Fruit fly (Drosophila melanogaster) whole organism, pupa: ENCODE measurements around the gene CG15172.

Experiments used
- CG17806 ChIP-seq: fragments of 200-800 bp; sonication (Bioruptor generic); optimal IDR thresholded peaks from 2 replicates; lab custom pipeline; 2018; ENCODE audit warnings: missing biosample characterization, mild to moderate bottlenecking, missing genetic modification characterization, moderate library complexity
- CG34367 ChIP-seq: fragments of 200-800 bp; sonication (Bioruptor generic); optimal IDR thresholded peaks from 2 replicates; lab custom pipeline; 2018; ENCODE audit warnings: missing biosample characterization, mild to moderate bottlenecking, missing genetic modification characterization
- rn ChIP-seq: fragments of 200-800 bp; sonication (Bioruptor generic); IDR thresholded peaks from 2 replicates; pipeline ENCODE4 v1.3.6; 2022; ENCODE audit warnings: missing biosample characterization, missing genetic modification characterization

DNA sequence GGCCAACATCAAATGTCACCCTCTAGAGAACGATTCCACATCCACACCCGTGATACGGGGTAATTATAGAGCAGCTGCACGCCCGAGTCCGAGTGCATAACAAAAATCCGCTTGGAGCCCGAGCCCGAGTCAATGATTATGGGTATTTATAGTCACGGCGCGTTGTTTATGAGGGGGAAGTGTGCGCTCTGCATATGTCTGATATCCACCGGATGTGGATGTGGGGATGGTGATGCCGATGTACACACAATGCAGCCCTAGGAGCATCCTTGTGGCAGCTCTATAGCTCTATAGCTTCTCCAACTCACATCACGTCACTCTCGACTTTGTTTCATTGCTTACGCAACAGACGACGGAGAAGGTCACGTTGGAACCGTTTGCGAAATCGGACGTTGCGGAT is 15.2 kb downstream of the CG15172 start:
- no peak for TF ChIP-seq CG17806 (tag; lab: Kevin White, UChicago)
- TF ChIP-seq rn: no peak
- no peak for TF ChIP-seq CG34367
